Fruit fly (Drosophila melanogaster) whole organism, embryonic: Measurements from ENCODE around the gene CG15742.

Experiments used
- ATbp ChIP-seq: fragments of 200-800 bp; sonication (Bioruptor generic); optimal IDR thresholded peaks from 2 replicates; lab custom pipeline; 2017; ENCODE audit warnings: missing biosample characterization, mild to moderate bottlenecking, missing genetic modification characterization, missing genetic modification reagents
- Abd-B ChIP-seq: fragments of 200-800 bp; sonication (Bioruptor generic); optimal IDR thresholded peaks from 2 replicates; lab custom pipeline; 2018; ENCODE audit warnings: missing biosample characterization, mild to moderate bottlenecking, missing genetic modification characterization, moderate library complexity
- Antp ChIP-seq: fragments of 200-800 bp; sonication (Bioruptor generic); optimal IDR thresholded peaks from 3 replicates; lab custom pipeline; 2016; ENCODE audit warnings: missing biosample characterization, missing genetic modification characterization
- Asciz ChIP-seq: fragments of 200-800 bp; sonication (Bioruptor generic); optimal IDR thresholded peaks from 2 replicates; lab custom pipeline; 2017; ENCODE audit warnings: missing biosample characterization, mild to moderate bottlenecking, missing genetic modification characterization, missing genetic modification reagents
- Blimp-1 ChIP-seq: fragments of 200-800 bp; sonication (Bioruptor generic); optimal IDR thresholded peaks from 3 replicates; lab custom pipeline; 2018; ENCODE audit warnings: missing biosample characterization, missing genetic modification characterization, mild to moderate bottlenecking, moderate library complexity, missing genetic modification reagents
- CG10267 ChIP-seq: fragments of 200-800 bp; sonication (Bioruptor generic); optimal IDR thresholded peaks from 2 replicates; lab custom pipeline; 2018; ENCODE audit warnings: missing biosample characterization, mild to moderate bottlenecking, missing genetic modification characterization, moderate library complexity
- CG10565 ChIP-seq: fragments of 200-800 bp; sonication (Bioruptor generic); optimal IDR thresholded peaks from 3 replicates; lab custom pipeline; 2016; ENCODE audit warnings: missing biosample characterization, mild to moderate bottlenecking, missing genetic modification characterization
- CG11504 ChIP-seq: fragments of 200-800 bp; sonication (Bioruptor generic); optimal IDR thresholded peaks from 3 replicates; lab custom pipeline; 2019; ENCODE audit warnings: missing biosample characterization, mild to moderate bottlenecking, missing genetic modification characterization, moderate library complexity
- CG12104 ChIP-seq: fragments of 200-800 bp; sonication (Bioruptor generic); optimal IDR thresholded peaks from 3 replicates; lab custom pipeline; 2016; ENCODE audit warnings: missing biosample characterization, missing genetic modification characterization
- CG12659 ChIP-seq: fragments of 200-800 bp; sonication (Bioruptor generic); optimal IDR thresholded peaks from 3 replicates; lab custom pipeline; 2017; ENCODE audit warnings: mild to moderate bottlenecking, missing biosample characterization, missing genetic modification reagents, missing genetic modification characterization
- CG16815 ChIP-seq: fragments of 200-800 bp; sonication (Bioruptor generic); optimal IDR thresholded peaks from 3 replicates; lab custom pipeline; 2017; ENCODE audit warnings: missing biosample characterization, mild to moderate bottlenecking, missing genetic modification characterization
- CG16863 ChIP-seq: fragments of 200-800 bp; sonication (Bioruptor generic); optimal IDR thresholded peaks from 3 replicates; lab custom pipeline; 2016; ENCODE audit warnings: missing biosample characterization, missing genetic modification characterization
- CG18262 ChIP-seq: fragments of 200-800 bp; optimal IDR thresholded peaks from 3 replicates; lab custom pipeline; 2019; ENCODE audit warnings: missing biosample characterization, mild to moderate bottlenecking, missing genetic modification characterization, moderate library complexity
- CG2678 ChIP-seq: fragments of 200-800 bp; sonication (Bioruptor generic); optimal IDR thresholded peaks from 3 replicates; lab custom pipeline; 2019; ENCODE audit warnings: missing biosample characterization, mild to moderate bottlenecking, missing genetic modification characterization, moderate library complexity
- CG2712 ChIP-seq: fragments of 200-800 bp; optimal IDR thresholded peaks from 3 replicates; lab custom pipeline; 2019; ENCODE audit warnings: missing biosample characterization, mild to moderate bottlenecking, missing genetic modification characterization, moderate library complexity
- CG34224 ChIP-seq: fragments of 200-800 bp; sonication (Bioruptor generic); IDR thresholded peaks from 3 replicates; pipeline ENCODE4 v1.3.6; 2022; ENCODE audit warnings: missing biosample characterization, missing genetic modification characterization; ENCODE audit not compliant: partially characterized antibody
- CG3995 ChIP-seq: fragments of 200-800 bp; sonication (Bioruptor generic); optimal IDR thresholded peaks from 3 replicates; lab custom pipeline; 2016; ENCODE audit warnings: missing biosample characterization, missing genetic modification characterization
- CG4424 ChIP-seq: fragments of 200-800 bp; sonication (Bioruptor generic); optimal IDR thresholded peaks from 3 replicates; lab custom pipeline; 2016; ENCODE audit warnings: missing biosample characterization, missing genetic modification characterization
- CG4854 ChIP-seq: fragments of 200-800 bp; sonication (Bioruptor generic); optimal IDR thresholded peaks from 2 replicates; lab custom pipeline; 2016; ENCODE audit warnings: missing biosample characterization, missing genetic modification characterization, inconsistent platforms
- CG5953 ChIP-seq: fragments of 200-800 bp; sonication (Bioruptor generic); IDR thresholded peaks from 2 replicates; pipeline ENCODE4 v1.3.6; 2022; ENCODE audit warnings: missing biosample characterization, missing genetic modification characterization
- CG6813 ChIP-seq: fragments of 200-800 bp; sonication (Bioruptor generic); optimal IDR thresholded peaks from 2 replicates; lab custom pipeline; 2017; ENCODE audit warnings: missing biosample characterization, missing genetic modification characterization, mild to moderate bottlenecking, moderate library complexity, missing genetic modification reagents
- CG8388 ChIP-seq: fragments of 200-800 bp; sonication (Bioruptor generic); optimal IDR thresholded peaks from 2 replicates; lab custom pipeline; 2019; ENCODE audit warnings: missing biosample characterization, mild to moderate bottlenecking, missing genetic modification characterization, moderate library complexity
- CG8924 ChIP-seq: fragments of 200-800 bp; optimal IDR thresholded peaks from 3 replicates; lab custom pipeline; 2019; ENCODE audit warnings: missing biosample characterization, mild to moderate bottlenecking, missing genetic modification characterization, moderate library complexity
- CG9727 ChIP-seq: fragments of 200-800 bp; sonication (Bioruptor generic); optimal IDR thresholded peaks from 3 replicates; lab custom pipeline; 2017; ENCODE audit warnings: missing biosample characterization, mild to moderate bottlenecking, missing genetic modification characterization
- CoRest ChIP-seq: fragments of 200-800 bp; sonication (Bioruptor generic); optimal IDR thresholded peaks from 3 replicates; lab custom pipeline; 2018; ENCODE audit warnings: missing biosample characterization, mild to moderate bottlenecking, missing genetic modification characterization, moderate library complexity
- D19A ChIP-seq: fragments of 200-800 bp; optimal IDR thresholded peaks from 3 replicates; lab custom pipeline; 2019; ENCODE audit warnings: missing biosample characterization, mild to moderate bottlenecking, missing genetic modification characterization, moderate library complexity
- Eip74EF ChIP-seq, 2 experiments: fragments of 200-800 bp in 1 of 2; fragments of >200 bp in 1 of 2; sonication (Bioruptor generic) in 1 of 2; optimal IDR thresholded peaks; 2 replicates each; lab custom pipeline; 2017 to 2019; ENCODE audit warnings: missing biosample characterization in 2 of 2, missing genetic modification characterization in 2 of 2, mild to moderate bottlenecking in 1 of 2, moderate library complexity in 1 of 2
- Hr51 ChIP-seq, 2 experiments: fragments of 200-800 bp; sonication (Bioruptor generic); optimal IDR thresholded peaks; 2 replicates in 1 of 2; 3 replicates in 1 of 2; lab custom pipeline; 2016 to 2018; ENCODE audit warnings: missing biosample characterization in 2 of 2, missing genetic modification characterization in 2 of 2, mild to moderate bottlenecking in 1 of 2, moderate library complexity in 1 of 2
- Hr78 ChIP-seq, 2 experiments: fragments of 200-800 bp in 1 of 2; fragments of >200 bp in 1 of 2; sonication (Bioruptor generic) in 1 of 2; optimal IDR thresholded peaks; 2 replicates each; lab custom pipeline; 2017 to 2019; ENCODE audit warnings: missing biosample characterization in 2 of 2, missing genetic modification characterization in 2 of 2, mild to moderate bottlenecking in 1 of 2, moderate library complexity in 1 of 2
- Meics ChIP-seq: fragments of 200-800 bp; sonication (Bioruptor generic); optimal IDR thresholded peaks from 2 replicates; lab custom pipeline; 2017; ENCODE audit warnings: missing biosample characterization, mild to moderate bottlenecking, missing genetic modification characterization
- Sox100B ChIP-seq: fragments of 200-800 bp; sonication (Bioruptor generic); optimal IDR thresholded peaks from 3 replicates; lab custom pipeline; 2018; ENCODE audit warnings: missing biosample characterization, mild to moderate bottlenecking, missing genetic modification characterization
- Sox102F ChIP-seq: fragments of 200-800 bp; sonication (Bioruptor generic); optimal IDR thresholded peaks from 2 replicates; lab custom pipeline; 2018; ENCODE audit warnings: missing biosample characterization, mild to moderate bottlenecking, missing genetic modification characterization, moderate library complexity
- Ssrp ChIP-seq: fragments of 200-800 bp; sonication (Bioruptor generic); optimal IDR thresholded peaks from 2 replicates; lab custom pipeline; 2018; ENCODE audit warnings: missing biosample characterization, mild to moderate bottlenecking, missing genetic modification characterization, moderate library complexity
- Xbp1 ChIP-seq: fragments of 200-800 bp; sonication (Bioruptor generic); optimal IDR thresholded peaks from 3 replicates; lab custom pipeline; 2016; ENCODE audit warnings: missing biosample characterization, mild to moderate bottlenecking, missing genetic modification characterization
- ci ChIP-seq: fragments of 200-800 bp; sonication (Bioruptor generic); IDR thresholded peaks from 3 replicates; pipeline ENCODE4 v1.3.6; 2022; ENCODE audit warnings: missing biosample characterization, missing genetic modification characterization
- dmrt11E ChIP-seq: fragments of 200-800 bp; sonication (Bioruptor generic); optimal IDR thresholded peaks from 3 replicates; lab custom pipeline; 2018; ENCODE audit warnings: missing biosample characterization, mild to moderate bottlenecking, missing genetic modification characterization, moderate library complexity
- dmrt99B ChIP-seq: fragments of 200-800 bp; sonication (Bioruptor generic); optimal IDR thresholded peaks from 2 replicates; lab custom pipeline; 2018; ENCODE audit warnings: missing biosample characterization, mild to moderate bottlenecking, missing genetic modification characterization, moderate library complexity
- ems ChIP-seq: fragments of 200-800 bp; sonication (Bioruptor generic); optimal IDR thresholded peaks from 3 replicates; lab custom pipeline; 2016; ENCODE audit warnings: missing biosample characterization, missing genetic modification characterization
- esg ChIP-seq: fragments of 200-800 bp; sonication (Bioruptor generic); conservative IDR thresholded peaks from 2 replicates; pipeline ENCODE4 v1.3.6; 2022; ENCODE audit warnings: missing biosample characterization, missing genetic modification characterization
- gcm ChIP-seq: fragments of 200-800 bp; sonication (Bioruptor generic); optimal IDR thresholded peaks from 2 replicates; lab custom pipeline; 2019; ENCODE audit warnings: missing biosample characterization, mild to moderate bottlenecking, missing genetic modification characterization, moderate library complexity
- grau ChIP-seq: fragments of 200-800 bp; optimal IDR thresholded peaks from 3 replicates; lab custom pipeline; 2019; ENCODE audit warnings: missing biosample characterization, mild to moderate bottlenecking, missing genetic modification characterization, moderate library complexity
- hkb ChIP-seq, 2 experiments: fragments of 200-800 bp in 1 of 2; fragments of >200 bp in 1 of 2; sonication (Bioruptor generic) in 1 of 2; IDR thresholded peaks in 1 of 2; optimal IDR thresholded peaks in 1 of 2; 2 replicates each; pipeline versions ENCODE4 v1.3.6 to Lab custom; 2017 to 2022; ENCODE audit warnings: missing biosample characterization in 1 of 2, missing genetic modification characterization in 1 of 2
- insv ChIP-seq, 2 experiments: fragments of 200-800 bp; sonication (Bioruptor generic); optimal IDR thresholded peaks; 3 replicates each; lab custom pipeline; 2016 to 2018; ENCODE audit warnings: missing biosample characterization in 2 of 2, missing genetic modification characterization in 2 of 2
- oc ChIP-seq: fragments of 200-800 bp; sonication (Bioruptor generic); optimal IDR thresholded peaks from 2 replicates; lab custom pipeline; 2018; ENCODE audit warnings: missing biosample characterization, mild to moderate bottlenecking, missing genetic modification characterization, moderate library complexity
- shn ChIP-seq: fragments of 200-800 bp; sonication (Bioruptor generic); optimal IDR thresholded peaks from 3 replicates; lab custom pipeline; 2016; ENCODE audit warnings: missing biosample characterization, missing genetic modification characterization
- sqz ChIP-seq: fragments of 200-800 bp; sonication (Bioruptor generic); optimal IDR thresholded peaks from 3 replicates; lab custom pipeline; 2018; ENCODE audit warnings: missing biosample characterization, mild to moderate bottlenecking, missing genetic modification characterization
- tap ChIP-seq: fragments of 200-800 bp; optimal IDR thresholded peaks from 3 replicates; lab custom pipeline; 2019; ENCODE audit warnings: missing biosample characterization, mild to moderate bottlenecking, missing genetic modification characterization, moderate library complexity
- zen ChIP-seq: fragments of 200-800 bp; sonication (Bioruptor generic); optimal IDR thresholded peaks from 3 replicates; lab custom pipeline; 2018; ENCODE audit warnings: missing biosample characterization, mild to moderate bottlenecking, missing genetic modification characterization, moderate library complexity

Gene CG15742

DNA sequence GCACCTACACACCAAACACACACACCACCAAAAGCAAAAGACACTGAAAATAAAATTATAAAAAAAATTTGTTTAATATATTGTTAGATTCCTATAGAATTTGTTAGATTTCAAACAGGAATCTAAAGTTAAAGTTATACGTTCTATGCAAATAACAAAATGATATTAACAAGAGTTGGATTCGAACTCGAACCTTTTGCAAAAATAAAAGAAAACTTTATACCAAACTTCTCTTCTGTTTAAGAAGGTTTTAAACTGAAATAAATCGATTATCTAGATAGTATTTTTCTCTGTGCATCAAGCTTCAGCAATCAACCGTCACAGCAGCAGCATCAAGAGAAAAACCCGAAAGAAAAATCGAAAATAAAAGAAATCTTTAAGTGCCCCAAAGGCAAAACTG, 31.8 kb downstream of the CG15742 start:
- TF ChIP-seq ATbp (GFP tag; lab: Kevin White, UChicago) (peak; percentile 16), Blimp-1 (peak; percentile 53), CG9727 (GFP tag; lab: Kevin White, UChicago) (peak; percentile 8), Abd-B (GFP tag; lab: Kevin White, UChicago) (peak; percentile 8), ci (GFP tag; lab: Robert Waterston, UW) (0 out of 3 replicates have a peak, but pooled peaks have one; percentile 29), CoRest (tag; lab: Kevin White, UChicago) (peak; percentile 46), esg (GFP tag; lab: Robert Waterston, UW) (no peak), Xbp1 (peak; percentile 5), CG10565 (GFP tag; lab: Kevin White, UChicago) (no peak), Sox102F (GFP tag; lab: Kevin White, UChicago) (peak; percentile 72), dmrt11E (tag; lab: Kevin White, UChicago) (peak; percentile 49), Antp (GFP tag; lab: Kevin White, UChicago) (no peak), CG16863 (peak; percentile 5), Hr78 (GFP tag; optimal IDR thresholded peaks at IDR 0.05; lab: Kevin White, UChicago) (no peak), CG12659 (GFP tag; lab: Kevin White, UChicago) (peak; percentile 11), gcm (GFP tag; lab: Kevin White, UChicago) (peak; percentile 50), dmrt99B (tag; lab: Kevin White, UChicago) (peak; percentile 70), tap (peak; percentile 41), CG16815 (no peak), Meics (peak; percentile 22), CG18262 (peak; percentile 68), CG11504 (tag; lab: Kevin White, UChicago) (peak; percentile 73), CG6813 (peak; percentile 12), CG4424 (peak; percentile 30), Eip74EF (GFP tag; optimal IDR thresholded peaks at IDR 0.05; lab: Kevin White, UChicago) (peak in 1 of 2 experiments; percentile 2), Hr51 (GFP tag; optimal IDR thresholded peaks at IDR 0.05; lab: Kevin White, UChicago) (peak in 1 of 2 experiments; percentile 66), grau (tag; lab: Kevin White, UChicago) (peak; percentile 49), CG8924 (peak; percentile 47), Ssrp (tag; lab: Kevin White, UChicago) (peak; percentile 44), shn (GFP tag; lab: Kevin White, UChicago) (no peak), Asciz (peak; percentile 49), sqz (GFP tag; lab: Kevin White, UChicago) (no peak), ems (GFP tag; lab: Kevin White, UChicago) (no peak), hkb (optimal IDR thresholded peaks at IDR 0.05; lab: Kevin White, UChicago) (no peak), hkb (GFP tag; IDR thresholded peaks at IDR 0.05; lab: Robert Waterston, UW) (peak; percentile 42; the same call in 1 of the 2 replicates), insv (GFP tag; optimal IDR thresholded peaks at IDR 0.05; lab: Kevin White, UChicago) (no peak), CG2712 (peak; percentile 76), CG3995 (GFP tag; lab: Kevin White, UChicago) (no peak), Sox100B (GFP tag; lab: Kevin White, UChicago) (peak; percentile 66), zen (tag; lab: Kevin White, UChicago) (peak; percentile 4), CG5953 (GFP tag; lab: Robert Waterston, UW) (no peak), CG10267 (tag; lab: Kevin White, UChicago) (peak; percentile 26), CG8388 (GFP tag; lab: Kevin White, UChicago) (peak; percentile 49), CG12104 (GFP tag; lab: Kevin White, UChicago) (no peak), CG2678 (tag; lab: Kevin White, UChicago) (peak; percentile 49), CG34224 (GFP tag; lab: Robert Waterston, UW) (no peak), D19A (peak; percentile 47), oc (tag; lab: Kevin White, UChicago) (peak; percentile 9), CG4854 (GFP tag; lab: Kevin White, UChicago) (no peak)
